Worm (Caenorhabditis elegans): ENCODE measurements around the gene C34E11.4.

- TF ChIP-seq unc-130 (GFP tag; optimal IDR thresholded peaks at IDR 0.05) = no peak
- TF ChIP-seq fos-1 (tag; optimal IDR thresholded peaks at IDR 0.05) = no peak
These were observed 33.4 kb downstream of the C34E11.4 start, which contains the start of gene taf-7.1 for ce11 chrX:11837378-11837777.

All from whole organism, L4 larva.